Fruit fly (Drosophila melanogaster) whole organism, embryonic: Measurements from ENCODE around the gene CG12112.
A peak's percentile ranks its signal among the peaks of the same experiment; 100 is the strongest.

ENCODE experiments used
- CG10267 ChIP-seq: fragments of 200-800 bp; sonication (Bioruptor generic); optimal IDR thresholded peaks from 2 replicates; lab custom pipeline; 2018; ENCODE audit warnings: missing biosample characterization, mild to moderate bottlenecking, missing genetic modification characterization, moderate library complexity
- CG10462 ChIP-seq: fragments of 200-800 bp; sonication (Bioruptor generic); optimal IDR thresholded peaks from 2 replicates; lab custom pipeline; 2016; ENCODE audit warnings: missing biosample characterization, missing genetic modification characterization
- CG10959 ChIP-seq: fragments of 200-800 bp; sonication (Bioruptor generic); IDR thresholded peaks from 2 replicates; pipeline ENCODE4 v1.3.6; 2022; ENCODE audit warnings: missing biosample characterization, missing genetic modification characterization
- CG12071 ChIP-seq: fragments of 200-800 bp; sonication (Bioruptor generic); optimal IDR thresholded peaks from 3 replicates; lab custom pipeline; 2018; ENCODE audit warnings: missing biosample characterization, mild to moderate bottlenecking, missing genetic modification characterization
- CG12104 ChIP-seq: fragments of 200-800 bp; sonication (Bioruptor generic); optimal IDR thresholded peaks from 3 replicates; lab custom pipeline; 2016; ENCODE audit warnings: missing biosample characterization, missing genetic modification characterization
- CG12391 ChIP-seq: fragments of 200-800 bp; sonication (Bioruptor generic); optimal IDR thresholded peaks from 3 replicates; lab custom pipeline; 2018; ENCODE audit warnings: missing biosample characterization, mild to moderate bottlenecking, missing genetic modification characterization, moderate library complexity
- CG12942 ChIP-seq: fragments of 200-800 bp; sonication (Bioruptor generic); optimal IDR thresholded peaks from 3 replicates; lab custom pipeline; 2016; ENCODE audit warnings: missing biosample characterization, missing genetic modification characterization
- CG14441 ChIP-seq: fragments of 200-800 bp; sonication (Bioruptor generic); IDR thresholded peaks from 2 replicates; pipeline ENCODE4 v1.3.6; 2022; ENCODE audit warnings: missing biosample characterization, missing genetic modification characterization
- CG14667 ChIP-seq: fragments of 200-800 bp; sonication (Bioruptor generic); IDR thresholded peaks from 2 replicates; pipeline ENCODE4 v1.3.6; 2022; ENCODE audit warnings: missing biosample characterization, missing genetic modification characterization
- CG1603 ChIP-seq: fragments of 200-800 bp; sonication (Bioruptor generic); optimal IDR thresholded peaks from 2 replicates; lab custom pipeline; 2019; ENCODE audit warnings: missing biosample characterization, mild to moderate bottlenecking, missing genetic modification characterization, moderate library complexity
- CG16779 ChIP-seq: fragments of 200-800 bp; sonication (Bioruptor generic); IDR thresholded peaks from 2 replicates; pipeline ENCODE4 v1.3.6; 2022; ENCODE audit warnings: missing biosample characterization, missing genetic modification characterization
- CG17186 ChIP-seq: fragments of 200-800 bp; sonication (Bioruptor generic); optimal IDR thresholded peaks from 3 replicates; lab custom pipeline; 2017; ENCODE audit warnings: missing biosample characterization, missing genetic modification reagents, missing genetic modification characterization
- CG17328 ChIP-seq: fragments of 200-800 bp; sonication (Bioruptor generic); IDR thresholded peaks from 2 replicates; pipeline ENCODE4 v1.3.6; 2022; ENCODE audit warnings: missing biosample characterization, missing genetic modification characterization
- CG17359 ChIP-seq: fragments of 200-800 bp; sonication (Bioruptor generic); optimal IDR thresholded peaks from 3 replicates; lab custom pipeline; 2018; ENCODE audit warnings: missing biosample characterization, mild to moderate bottlenecking, missing genetic modification characterization, moderate library complexity
- CG17361 ChIP-seq: fragments of 200-800 bp; sonication (Bioruptor generic); IDR thresholded peaks from 3 replicates; pipeline ENCODE4 v1.3.6; 2022; ENCODE audit warnings: missing biosample characterization, missing genetic modification characterization
- CG17612 ChIP-seq: fragments of 200-800 bp; sonication (Bioruptor generic); IDR thresholded peaks from 2 replicates; pipeline ENCODE4 v1.3.6; 2022; ENCODE audit warnings: missing biosample characterization, missing genetic modification characterization
- CG17802 ChIP-seq: fragments of 200-800 bp; sonication (Bioruptor generic); optimal IDR thresholded peaks from 2 replicates; lab custom pipeline; 2018; ENCODE audit warnings: missing biosample characterization, mild to moderate bottlenecking, missing genetic modification characterization, moderate library complexity
- CG18011 ChIP-seq: fragments of 200-800 bp; sonication (Bioruptor generic); optimal IDR thresholded peaks from 2 replicates; lab custom pipeline; 2017; ENCODE audit warnings: missing biosample characterization, missing genetic modification characterization, mild to moderate bottlenecking, moderate library complexity, missing genotype
- CG2120 ChIP-seq: fragments of 200-800 bp; sonication (Bioruptor generic); optimal IDR thresholded peaks from 3 replicates; lab custom pipeline; 2016; ENCODE audit warnings: missing biosample characterization, missing genetic modification characterization
- CG2712 ChIP-seq: fragments of 200-800 bp; optimal IDR thresholded peaks from 3 replicates; lab custom pipeline; 2019; ENCODE audit warnings: missing biosample characterization, mild to moderate bottlenecking, missing genetic modification characterization, moderate library complexity
- CG32532 ChIP-seq: fragments of 200-800 bp; sonication (Bioruptor generic); IDR thresholded peaks from 2 replicates; pipeline ENCODE4 v1.3.6; 2022; ENCODE audit warnings: missing biosample characterization, missing genetic modification characterization
- CG32772 ChIP-seq: fragments of 200-800 bp; sonication (Bioruptor generic); IDR thresholded peaks from 2 replicates; pipeline ENCODE4 v1.3.6; 2022; ENCODE audit warnings: missing biosample characterization, missing genetic modification characterization
- CG3847 ChIP-seq: fragments of 200-800 bp; sonication (Bioruptor generic); IDR thresholded peaks from 2 replicates; pipeline ENCODE4 v1.3.6; 2022; ENCODE audit warnings: missing biosample characterization, missing genetic modification characterization
- CG7372 ChIP-seq: fragments of 200-800 bp; sonication (Bioruptor generic); IDR thresholded peaks from 2 replicates; pipeline ENCODE4 v1.3.6; 2022; ENCODE audit warnings: missing biosample characterization, missing genetic modification characterization
- CG9932 ChIP-seq: fragments of 200-800 bp; sonication (Bioruptor generic); IDR thresholded peaks from 2 replicates; pipeline ENCODE4 v1.3.6; 2022; ENCODE audit warnings: missing biosample characterization, missing genetic modification characterization
- Eip74EF ChIP-seq, 2 experiments: fragments of 200-800 bp in 1 of 2; fragments of >200 bp in 1 of 2; sonication (Bioruptor generic) in 1 of 2; optimal IDR thresholded peaks; 2 replicates each; lab custom pipeline; 2017 to 2019; ENCODE audit warnings: missing biosample characterization in 2 of 2, missing genetic modification characterization in 2 of 2, mild to moderate bottlenecking in 1 of 2, moderate library complexity in 1 of 2
- Hsf ChIP-seq: fragments of 200-800 bp; sonication (Bioruptor generic); optimal IDR thresholded peaks from 3 replicates; lab custom pipeline; 2016; ENCODE audit warnings: missing biosample characterization, missing genetic modification characterization
- Mes4 ChIP-seq: fragments of 200-800 bp; sonication (Bioruptor generic); optimal IDR thresholded peaks from 2 replicates; lab custom pipeline; 2016; ENCODE audit warnings: missing biosample characterization, missing genetic modification characterization
- Myb ChIP-seq: fragments of 200-800 bp; sonication (Bioruptor generic); optimal IDR thresholded peaks from 2 replicates; lab custom pipeline; 2016; ENCODE audit warnings: missing biosample characterization, missing genetic modification characterization
- Neu2 ChIP-seq: fragments of 200-800 bp; sonication (Bioruptor generic); optimal IDR thresholded peaks from 3 replicates; lab custom pipeline; 2016; ENCODE audit warnings: missing biosample characterization, missing genetic modification characterization, borderline replicate concordance
- Oaz ChIP-seq: fragments of 200-800 bp; sonication (Bioruptor generic); IDR thresholded peaks from 2 replicates; pipeline ENCODE4 v1.3.6; 2022; ENCODE audit warnings: missing biosample characterization, missing genetic modification characterization
- Ptx1 ChIP-seq: fragments of 200-800 bp; sonication (Bioruptor generic); IDR thresholded peaks from 2 replicates; pipeline ENCODE4 v1.3.6; 2022; ENCODE audit warnings: missing biosample characterization, missing genetic modification characterization
- Rfx ChIP-seq: fragments of 200-800 bp; sonication (Bioruptor generic); IDR thresholded peaks from 2 replicates; pipeline ENCODE4 v1.3.6; 2022; ENCODE audit warnings: missing biosample characterization, missing genetic modification characterization
- bsh ChIP-seq, 2 experiments: fragments of 200-800 bp; sonication (Bioruptor generic); optimal IDR thresholded peaks; 2 replicates each; lab custom pipeline; 2017 to 2018; ENCODE audit warnings: mild to moderate bottlenecking in 2 of 2, missing biosample characterization in 2 of 2, missing genetic modification characterization in 2 of 2, moderate library complexity in 1 of 2
- dm ChIP-seq: fragments of 200-800 bp; sonication (Bioruptor generic); optimal IDR thresholded peaks from 3 replicates; lab custom pipeline; 2016; ENCODE audit warnings: missing biosample characterization, missing genetic modification characterization
- esg ChIP-seq: fragments of 200-800 bp; sonication (Bioruptor generic); conservative IDR thresholded peaks from 2 replicates; pipeline ENCODE4 v1.3.6; 2022; ENCODE audit warnings: missing biosample characterization, missing genetic modification characterization
- fd102C ChIP-seq: fragments of 200-800 bp; sonication (Bioruptor generic); optimal IDR thresholded peaks from 2 replicates; lab custom pipeline; 2018; ENCODE audit warnings: missing biosample characterization, mild to moderate bottlenecking, missing genetic modification characterization, moderate library complexity
- fd96Cb ChIP-seq: fragments of 200-800 bp; sonication (Bioruptor generic); optimal IDR thresholded peaks from 2 replicates; lab custom pipeline; 2018; ENCODE audit warnings: missing biosample characterization, mild to moderate bottlenecking, missing genetic modification characterization, moderate library complexity
- gem ChIP-seq: fragments of 200-800 bp; sonication (Bioruptor generic); optimal IDR thresholded peaks from 2 replicates; lab custom pipeline; 2019; ENCODE audit warnings: missing biosample characterization, mild to moderate bottlenecking, missing genetic modification characterization, moderate library complexity
- gsb-n ChIP-seq: fragments of 200-800 bp; sonication (Bioruptor generic); optimal IDR thresholded peaks from 3 replicates; lab custom pipeline; 2018; ENCODE audit warnings: missing biosample characterization, mild to moderate bottlenecking, missing genetic modification characterization
- jing ChIP-seq: fragments of 200-800 bp; sonication (Bioruptor generic); optimal IDR thresholded peaks from 2 replicates; lab custom pipeline; 2018; ENCODE audit warnings: missing biosample characterization, mild to moderate bottlenecking, missing genetic modification characterization
- kah ChIP-seq: fragments of 200-800 bp; sonication (Bioruptor generic); optimal IDR thresholded peaks from 2 replicates; lab custom pipeline; 2018; ENCODE audit warnings: missing biosample characterization, mild to moderate bottlenecking, missing genetic modification characterization
- peb ChIP-seq: fragments of 200-800 bp; sonication (Bioruptor generic); IDR thresholded peaks from 2 replicates; pipeline ENCODE4 v1.3.6; 2022; ENCODE audit warnings: missing biosample characterization, missing genetic modification characterization
- psq ChIP-seq: fragments of 200-800 bp; sonication (Bioruptor generic); optimal IDR thresholded peaks from 2 replicates; lab custom pipeline; 2017; ENCODE audit warnings: missing biosample characterization, missing genetic modification characterization
- pzg ChIP-seq: fragments of 200-800 bp; sonication (Bioruptor generic); optimal IDR thresholded peaks from 3 replicates; lab custom pipeline; 2018; ENCODE audit warnings: missing biosample characterization, mild to moderate bottlenecking, missing genetic modification characterization, moderate library complexity
- row ChIP-seq: fragments of 200-800 bp; sonication (Bioruptor generic); IDR thresholded peaks from 3 replicates; pipeline ENCODE4 v1.3.6; 2022; ENCODE audit warnings: missing biosample characterization, missing genetic modification characterization
- sob ChIP-seq: fragments of 200-800 bp; sonication (Bioruptor generic); IDR thresholded peaks from 2 replicates; pipeline ENCODE4 v1.3.6; 2022; ENCODE audit warnings: missing biosample characterization, missing genetic modification characterization
- stc ChIP-seq: fragments of 200-800 bp; sonication (Bioruptor generic); IDR thresholded peaks from 2 replicates; pipeline ENCODE4 v1.3.6; 2022; ENCODE audit warnings: missing biosample characterization, missing genetic modification characterization
- tna ChIP-seq: fragments of 200-800 bp; sonication (Bioruptor generic); IDR thresholded peaks from 2 replicates; pipeline ENCODE4 v1.3.6; 2022; ENCODE audit warnings: missing biosample characterization, missing genetic modification characterization; ENCODE audit not compliant: partially characterized antibody
- toy ChIP-seq: fragments of 200-800 bp; sonication (Bioruptor generic); IDR thresholded peaks from 2 replicates; pipeline ENCODE4 v1.3.6; 2022; ENCODE audit warnings: missing biosample characterization, missing genetic modification characterization
- vvl ChIP-seq: fragments of 200-800 bp; sonication (Bioruptor generic); IDR thresholded peaks from 2 replicates; pipeline ENCODE4 v1.3.6; 2022; ENCODE audit warnings: missing biosample characterization, missing genetic modification characterization

The CG12112 gene

DNA sequence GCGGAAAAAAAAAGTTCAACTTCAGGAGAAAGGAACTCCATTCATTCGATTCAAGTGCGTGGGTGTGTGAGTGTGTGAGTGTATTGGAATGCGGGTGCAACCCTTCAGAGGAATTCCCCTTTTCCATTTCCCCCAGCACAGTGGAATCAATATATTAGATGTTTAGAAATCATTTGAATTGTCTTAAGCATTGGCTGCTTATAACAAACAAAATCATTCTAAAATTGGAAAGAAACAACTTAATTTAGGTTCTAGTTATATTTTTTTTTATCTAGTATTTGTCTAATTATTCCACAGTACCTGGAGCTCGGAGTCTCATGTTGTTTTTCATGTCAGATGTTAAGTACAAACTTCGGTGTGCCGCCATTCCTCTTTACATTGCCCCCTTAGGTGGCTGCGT is 21.0 kb downstream of the CG12112 start (continued):
- TF ChIP-seq CG17186: no peak
- no peak for TF ChIP-seq Mes4
- TF ChIP-seq pzg: no peak
- TF ChIP-seq fd96Cb (tag; lab: Kevin White, UChicago): peak; percentile 13
- TF ChIP-seq CG7372 (GFP tag; lab: Robert Waterston, UW): 0 out of 2 replicates have a peak, but pooled peaks have one; percentile 7
- TF ChIP-seq CG14441 (GFP tag; lab: Robert Waterston, UW): 0 out of 2 replicates have a peak, but pooled peaks have one; percentile 25
- peak in 1 of 2 experiments; percentile 42 for TF ChIP-seq bsh (GFP tag; optimal IDR thresholded peaks at IDR 0.05; lab: Kevin White, UChicago)
- TF ChIP-seq Oaz (GFP tag; lab: Robert Waterston, UW): 0 out of 2 replicates have a peak, but pooled peaks have one; percentile 7
- TF ChIP-seq CG2712 (tag; lab: Kevin White, UChicago): peak; percentile 34
- no peak for TF ChIP-seq CG12942 (GFP tag; lab: Kevin White, UChicago)
- TF ChIP-seq CG1603: peak; percentile 29
- TF ChIP-seq toy: no peak
- TF ChIP-seq Neu2: no peak
- no peak for TF ChIP-seq CG18011 (GFP tag; lab: Kevin White, UChicago)
- no peak for TF ChIP-seq fd102C (GFP tag; lab: Kevin White, UChicago)
- TF ChIP-seq Eip74EF (GFP tag; optimal IDR thresholded peaks at IDR 0.05; lab: Kevin White, UChicago): no peak
- peak; percentile 15 for TF ChIP-seq CG12071 (GFP tag; lab: Kevin White, UChicago)
- TF ChIP-seq sob (GFP tag; lab: Robert Waterston, UW): peak; percentile 36; the same call in 1 of the 2 replicates
- TF ChIP-seq CG2120 (GFP tag; lab: Kevin White, UChicago): peak; percentile 6
- TF ChIP-seq jing (GFP tag; lab: Kevin White, UChicago): no peak
- peak; percentile 34; the same call in 1 of the 2 replicates for TF ChIP-seq vvl (GFP tag; lab: Robert Waterston, UW)
- TF ChIP-seq gsb-n (tag; lab: Kevin White, UChicago): no peak
- peak; percentile 47 for TF ChIP-seq CG17359 (tag; lab: Kevin White, UChicago)
- TF ChIP-seq Myb (GFP tag; lab: Kevin White, UChicago): no peak
- no peak for TF ChIP-seq CG10959 (GFP tag; lab: Robert Waterston, UW)
- TF ChIP-seq CG14667 (GFP tag; lab: Robert Waterston, UW): no peak
- no peak for TF ChIP-seq psq (GFP tag; lab: Kevin White, UChicago)
- TF ChIP-seq CG3847 (GFP tag; lab: Robert Waterston, UW): no peak
- TF ChIP-seq CG17802 (tag; lab: Kevin White, UChicago): no peak
- no peak for TF ChIP-seq CG16779 (GFP tag; lab: Robert Waterston, UW)
- peak; percentile 30; the same call in 1 of the 2 replicates for TF ChIP-seq stc (GFP tag; lab: Robert Waterston, UW)
- TF ChIP-seq CG17361 (GFP tag; lab: Robert Waterston, UW): 0 out of 3 replicates have a peak, but pooled peaks have one; percentile 10
- TF ChIP-seq CG10462 (GFP tag; lab: Kevin White, UChicago): no peak
- TF ChIP-seq Hsf: peak; percentile 16
- TF ChIP-seq gem: peak; percentile 43
- TF ChIP-seq CG17328 (GFP tag; lab: Robert Waterston, UW): peak; percentile 38; the same call in 1 of the 2 replicates
- TF ChIP-seq peb: no peak
- 0 out of 2 replicates have a peak, but pooled peaks have one; percentile 14 for TF ChIP-seq esg (GFP tag; lab: Robert Waterston, UW)
- no peak for TF ChIP-seq CG12104
- peak; percentile 45 for TF ChIP-seq Rfx (GFP tag; lab: Robert Waterston, UW)
- TF ChIP-seq CG12391 (tag; lab: Kevin White, UChicago): peak; percentile 38
- no peak for TF ChIP-seq dm (GFP tag; lab: Kevin White, UChicago)
- TF ChIP-seq Ptx1 (GFP tag; lab: Robert Waterston, UW): peak; percentile 33; the same call in 1 of the 2 replicates
- no peak for TF ChIP-seq CG32532 (GFP tag; lab: Robert Waterston, UW)
- peak; percentile 6 for TF ChIP-seq CG10267 (tag; lab: Kevin White, UChicago)
- TF ChIP-seq tna (GFP tag; lab: Robert Waterston, UW): no peak
- TF ChIP-seq CG9932: no peak
- peak; percentile 52; the same call in 2 of the 3 replicates for TF ChIP-seq row (GFP tag; lab: Robert Waterston, UW)
- TF ChIP-seq kah (GFP tag; lab: Kevin White, UChicago): no peak
- peak; percentile 16; the same call in 1 of the 2 replicates for TF ChIP-seq CG32772 (GFP tag; lab: Robert Waterston, UW)
- TF ChIP-seq CG17612: no peak
